Worm (Caenorhabditis elegans) whole organism, mixed stage, embryonic: ENCODE data around the gene cst-1.

Experiments
- bed-3 ChIP-seq: fragments of 200-800 bp; sonication (Bioruptor generic); optimal IDR thresholded peaks from 3 replicates; lab custom pipeline; 2018; ENCODE audit warnings: mild to moderate bottlenecking, missing genetic modification characterization, moderate library complexity, missing compliant biosample characterization
- blmp-1 ChIP-seq: fragments of 150-350 bp; optimal IDR thresholded peaks from 2 replicates; lab custom pipeline; 2014; ENCODE audit warnings: missing biosample characterization, missing genetic modification characterization
- ceh-39 ChIP-seq: fragments of 150-350 bp; optimal IDR thresholded peaks from 2 replicates; lab custom pipeline; 2014; ENCODE audit warnings: missing biosample characterization, missing genetic modification characterization
- ceh-43 ChIP-seq: fragments of 200-800 bp; sonication (Bioruptor generic); optimal IDR thresholded peaks from 2 replicates; lab custom pipeline; 2018; ENCODE audit warnings: mild to moderate bottlenecking, missing genetic modification characterization, moderate library complexity, missing compliant biosample characterization
- ceh-83 ChIP-seq: fragments of 200-800 bp; sonication (Bioruptor generic); optimal IDR thresholded peaks from 2 replicates; lab custom pipeline; 2018; ENCODE audit warnings: mild to moderate bottlenecking, missing genetic modification characterization, missing compliant biosample characterization
- ces-1 ChIP-seq: fragments of 150-350 bp; optimal IDR thresholded peaks from 2 replicates; lab custom pipeline; 2014; ENCODE audit warnings: missing biosample characterization, missing genetic modification reagents, missing genetic modification characterization
- elt-1 ChIP-seq: sonication (generic microtip); optimal IDR thresholded peaks from 2 replicates; lab custom pipeline; 2017; ENCODE audit warnings: missing genetic modification characterization, mild to moderate bottlenecking, missing compliant biosample characterization, antibody characterized with exemption, moderate library complexity, borderline replicate concordance; ENCODE audit not compliant: insufficient read depth
- elt-3 ChIP-seq: fragments of 150-350 bp; optimal IDR thresholded peaks from 2 replicates; lab custom pipeline; 2014; ENCODE audit warnings: missing biosample characterization, missing genetic modification characterization
- flh-1 ChIP-seq: fragments of 200-800 bp; sonication (Bioruptor generic); optimal IDR thresholded peaks from 2 replicates; lab custom pipeline; 2018; ENCODE audit warnings: mild to moderate bottlenecking, missing genetic modification characterization, moderate library complexity, missing compliant biosample characterization
- ham-2 ChIP-seq: fragments of 200-800 bp; sonication (Bioruptor generic); optimal IDR thresholded peaks from 2 replicates; lab custom pipeline; 2018; ENCODE audit warnings: mild to moderate bottlenecking, missing genetic modification characterization, missing compliant biosample characterization
- hlh-1 ChIP-seq: fragments of 150-350 bp; optimal IDR thresholded peaks from 2 replicates; lab custom pipeline; 2014; ENCODE audit warnings: missing biosample characterization, missing genetic modification reagents, missing genetic modification characterization
- lin-13 ChIP-seq: fragments of 150-350 bp; optimal IDR thresholded peaks from 2 replicates; lab custom pipeline; 2014; ENCODE audit warnings: missing biosample characterization, missing genetic modification characterization
- lin-32 ChIP-seq: fragments of 200-800 bp; sonication (Bioruptor generic); optimal IDR thresholded peaks from 2 replicates; lab custom pipeline; 2018; ENCODE audit warnings: mild to moderate bottlenecking, missing genetic modification characterization, missing compliant biosample characterization
- lsy-2 ChIP-seq: fragments of 150-350 bp; optimal IDR thresholded peaks from 2 replicates; lab custom pipeline; 2014; ENCODE audit warnings: missing biosample characterization, missing genetic modification characterization
- mab-5 ChIP-seq: fragments of 150-350 bp; optimal IDR thresholded peaks from 2 replicates; lab custom pipeline; 2014; ENCODE audit warnings: missing biosample characterization, missing genetic modification characterization
- mls-2 ChIP-seq: sonication (generic microtip); optimal IDR thresholded peaks from 2 replicates; lab custom pipeline; 2016; ENCODE audit warnings: mild to moderate bottlenecking, missing genetic modification characterization, moderate library complexity, missing compliant biosample characterization
- nhr-2 ChIP-seq: fragments of 150-350 bp; optimal IDR thresholded peaks from 2 replicates; lab custom pipeline; 2014; ENCODE audit warnings: missing biosample characterization, missing genetic modification characterization
- nhr-237 ChIP-seq: fragments of 150-350 bp; optimal IDR thresholded peaks from 2 replicates; lab custom pipeline; 2014; ENCODE audit warnings: missing biosample characterization, missing genetic modification characterization
- nhr-28 ChIP-seq: fragments of 150-350 bp; optimal IDR thresholded peaks from 2 replicates; lab custom pipeline; 2014; ENCODE audit warnings: missing biosample characterization, missing genetic modification characterization
- nhr-76 ChIP-seq: sonication (generic microtip); optimal IDR thresholded peaks from 2 replicates; lab custom pipeline; 2017; ENCODE audit warnings: missing biosample characterization, missing genetic modification characterization
- pha-4 ChIP-seq: fragments of 150-350 bp; optimal IDR thresholded peaks from 2 replicates; lab custom pipeline; 2018; ENCODE audit warnings: missing biosample characterization, missing genetic modification reagents, missing genetic modification characterization
- sem-2 ChIP-seq: fragments of 200-800 bp; sonication (Bioruptor generic); optimal IDR thresholded peaks from 2 replicates; lab custom pipeline; 2018; ENCODE audit warnings: mild to moderate bottlenecking, missing genetic modification characterization, missing compliant biosample characterization
- sptf-1 ChIP-seq: sonication (generic microtip); optimal IDR thresholded peaks from 2 replicates; lab custom pipeline; 2017; ENCODE audit warnings: mild to moderate bottlenecking, missing genetic modification characterization, moderate library complexity, missing compliant biosample characterization
- tbx-8 ChIP-seq: fragments of 200-800 bp; sonication (Bioruptor generic); optimal IDR thresholded peaks from 2 replicates; lab custom pipeline; 2018; ENCODE audit warnings: mild to moderate bottlenecking, missing genetic modification characterization, moderate library complexity, missing compliant biosample characterization
- unc-120 ChIP-seq: sonication (generic microtip); optimal IDR thresholded peaks from 2 replicates; lab custom pipeline; 2017; ENCODE audit warnings: missing genetic modification characterization, missing compliant biosample characterization; ENCODE audit not compliant: poor library complexity, severe bottlenecking
- unc-39 ChIP-seq: fragments of 150-350 bp; optimal IDR thresholded peaks from 2 replicates; lab custom pipeline; 2014; ENCODE audit warnings: missing biosample characterization, missing genetic modification characterization
- ztf-11 ChIP-seq: fragments of 150-350 bp; optimal IDR thresholded peaks from 2 replicates; lab custom pipeline; 2014; ENCODE audit warnings: missing biosample characterization, missing genetic modification characterization

The cst-1 gene

DNA sequence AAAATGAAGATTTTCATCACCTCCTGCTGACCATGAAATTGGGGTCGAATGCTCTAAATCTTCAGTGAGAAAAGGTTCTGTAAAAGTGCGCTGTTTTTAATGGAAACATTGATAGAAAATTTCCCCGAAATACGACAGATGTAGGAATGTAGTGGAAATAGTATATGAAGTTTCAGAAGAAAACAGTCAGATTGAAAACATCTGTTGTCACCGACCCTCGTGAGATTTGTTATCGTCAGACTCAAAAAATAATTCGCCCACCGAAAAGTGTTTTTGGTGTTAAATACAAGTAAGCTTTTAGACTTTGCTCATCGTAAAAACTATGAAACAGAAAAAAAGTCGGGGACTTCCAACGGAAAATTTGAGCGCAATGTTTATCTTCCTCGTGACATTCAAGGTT is 25.4 kb downstream of the cst-1 start, which contains the start of gene F14H12.8:
TSS of gene F14H12.8 (minus strand) at position 101 of the 400 bp plus-strand sequence.
- TF ChIP-seq nhr-76: no peak

DNA sequence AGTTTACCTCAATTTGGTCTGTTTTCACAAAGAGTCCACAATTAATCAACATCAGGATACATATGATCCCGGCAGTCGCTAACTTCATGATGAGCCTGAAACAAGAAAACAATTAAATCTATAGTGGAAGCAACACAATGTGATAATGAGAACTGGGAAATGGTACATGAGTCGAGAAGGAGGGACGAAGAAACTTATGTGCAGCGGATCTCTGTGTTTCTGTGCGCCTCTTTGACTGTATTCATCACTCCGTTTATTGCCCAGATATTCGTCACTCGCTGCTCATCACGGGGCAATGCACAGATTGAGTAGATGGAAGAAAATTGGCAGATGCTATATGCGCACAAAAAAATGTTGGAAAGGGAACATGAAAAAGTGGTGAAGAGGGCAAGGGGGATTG is 26.8 kb downstream of the cst-1 start, which contains the start of gene R160.3:
TSS of gene R160.3 (minus strand) at position 101 of the 400 bp plus-strand sequence.
- TF ChIP-seq ham-2 (GFP tag; lab: Kevin White, UChicago) (no peak), sptf-1 (tag; lab: Kevin White, UChicago) (no peak), mab-5 (no peak), lin-32 (GFP tag; lab: Kevin White, UChicago) (no peak), ceh-43 (GFP tag; lab: Kevin White, UChicago) (no peak), lsy-2 (tag; lab: Kevin White, UChicago) (no peak), hlh-1 (tag; lab: Kevin White, UChicago) (no peak), ceh-39 (no peak), sem-2 (GFP tag; lab: Kevin White, UChicago) (no peak), bed-3 (no peak), lin-13 (no peak), ztf-11 (no peak), nhr-28 (tag; lab: Kevin White, UChicago) (no peak), blmp-1 (tag; lab: Kevin White, UChicago) (no peak)

DNA sequence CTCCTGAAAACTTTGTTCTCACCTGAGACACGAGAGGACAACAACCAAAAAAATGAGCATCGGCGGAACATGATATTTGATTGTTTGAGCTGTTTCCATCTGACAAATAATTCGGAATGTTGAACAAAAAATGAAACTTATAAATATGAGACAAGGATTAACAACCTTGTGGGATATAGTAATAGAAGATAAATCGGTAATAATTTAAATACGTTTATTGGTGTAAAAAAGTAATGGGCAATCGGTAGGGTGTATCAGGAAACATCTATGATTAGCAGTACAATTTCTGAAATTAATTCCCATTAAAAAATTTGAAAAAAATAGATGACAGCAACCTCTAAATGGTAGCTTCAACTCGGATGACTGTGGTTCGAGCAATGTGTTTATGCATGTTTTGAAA is 28.0 kb downstream of the cst-1 start, which contains the start of gene R160.10:
TSS of gene R160.10 (minus strand) at position 101 of the 400 bp plus-strand sequence.
- TF ChIP-seq bed-3 (no peak), ceh-43 (GFP tag; lab: Kevin White, UChicago) (no peak), unc-120 (tag; lab: Kevin White, UChicago) (no peak), ces-1 (GFP tag; lab: Kevin White, UChicago) (no peak), nhr-28 (tag; lab: Kevin White, UChicago) (no peak), nhr-237 (no peak), ceh-83 (GFP tag; lab: Kevin White, UChicago) (no peak), unc-39 (tag; lab: Kevin White, UChicago) (no peak), blmp-1 (tag; lab: Kevin White, UChicago) (no peak)
- TF ChIP-seq, all 35 proteins: peak for 0

DNA sequence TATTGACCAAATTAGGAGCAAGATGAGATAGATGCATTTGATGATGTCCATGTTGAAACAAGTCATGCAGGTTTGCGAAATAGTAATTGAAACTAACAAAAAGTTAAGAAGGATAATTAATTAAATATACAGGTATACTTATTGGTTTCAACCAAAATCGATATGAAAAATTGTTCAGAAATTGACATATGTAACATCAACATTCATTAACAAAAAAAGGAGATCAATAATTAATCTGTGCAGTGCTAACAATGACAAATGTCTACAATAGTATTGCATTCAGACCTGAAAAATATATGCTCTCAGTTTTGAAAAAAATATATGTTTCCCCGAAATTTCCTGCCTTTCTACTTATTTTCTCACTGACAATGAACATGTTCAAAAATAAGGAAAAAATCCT is 29.4 kb downstream of the cst-1 start, which contains the start of gene R160.4:
TSS of gene R160.4 (minus strand) at position 101 of the 400 bp plus-strand sequence.
- no peak for TF ChIP-seq ztf-11
- no peak for TF ChIP-seq pha-4
- TF ChIP-seq mls-2 (tag; lab: Kevin White, UChicago): no peak
- no peak for TF ChIP-seq lsy-2 (tag; lab: Kevin White, UChicago)
- TF ChIP-seq flh-1 (GFP tag; lab: Kevin White, UChicago): no peak
- no peak for TF ChIP-seq mab-5
- no peak for TF ChIP-seq nhr-2 (tag; lab: Kevin White, UChicago)

DNA sequence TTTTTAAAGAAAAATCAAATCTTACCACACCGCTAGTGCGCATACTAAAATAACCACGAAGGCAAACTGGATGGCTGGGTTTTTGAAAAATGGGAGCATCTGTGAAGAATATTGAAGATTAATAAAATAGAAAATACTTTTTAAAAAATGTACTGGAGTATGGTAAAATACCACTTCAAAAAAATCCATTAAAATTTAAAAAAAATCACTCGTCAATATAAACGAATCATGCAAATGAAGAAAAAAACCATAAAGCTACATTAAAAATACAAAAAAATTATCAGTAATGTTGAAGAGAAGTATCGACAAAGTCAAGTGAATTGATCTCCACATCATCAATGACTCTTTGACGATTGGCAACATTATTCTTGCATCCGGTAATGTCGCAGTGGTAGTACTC is 31.3 kb downstream of the cst-1 start, which contains the start of gene R160.5:
TSS of gene R160.5 (minus strand) at position 101 of the 400 bp plus-strand sequence.
- no peak for TF ChIP-seq ceh-39
- TF ChIP-seq hlh-1 (tag; lab: Kevin White, UChicago): no peak
- TF ChIP-seq sem-2 (GFP tag; lab: Kevin White, UChicago): no peak
- no peak for TF ChIP-seq bed-3
- no peak for TF ChIP-seq elt-1 (tag; lab: Kevin White, UChicago)
- no peak for TF ChIP-seq nhr-28 (tag; lab: Kevin White, UChicago)
- no peak for TF ChIP-seq elt-3 (tag; lab: Kevin White, UChicago)
- TF ChIP-seq tbx-8 (GFP tag; lab: Kevin White, UChicago): no peak

DNA sequence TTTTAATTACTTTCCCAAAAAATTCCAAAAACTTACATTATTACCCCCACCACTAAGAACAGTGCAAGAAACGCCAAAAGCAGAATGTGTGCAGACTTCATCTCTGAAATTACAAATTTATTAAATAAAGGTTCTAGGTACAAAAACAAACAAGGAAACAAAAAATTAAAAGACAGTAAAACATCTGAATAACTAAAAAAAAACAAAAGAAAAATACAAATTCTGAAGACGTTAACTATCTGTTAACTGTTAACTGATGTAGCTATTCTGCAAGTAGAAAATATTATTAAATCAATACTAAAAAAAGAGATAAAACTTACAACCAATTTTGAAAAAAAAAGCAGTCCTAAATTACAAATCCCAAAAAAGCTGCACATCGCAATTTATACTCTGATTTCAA is 32.0 kb downstream of the cst-1 start, which contains the start of gene R160.13:
TSS of gene R160.13 (minus strand) at position 101 of the 400 bp plus-strand sequence.
- TF ChIP-seq pha-4: no peak
- TF ChIP-seq sptf-1 (tag; lab: Kevin White, UChicago): no peak
- TF ChIP-seq unc-39 (tag; lab: Kevin White, UChicago): no peak
- no peak for TF ChIP-seq ham-2 (GFP tag; lab: Kevin White, UChicago)

DNA sequence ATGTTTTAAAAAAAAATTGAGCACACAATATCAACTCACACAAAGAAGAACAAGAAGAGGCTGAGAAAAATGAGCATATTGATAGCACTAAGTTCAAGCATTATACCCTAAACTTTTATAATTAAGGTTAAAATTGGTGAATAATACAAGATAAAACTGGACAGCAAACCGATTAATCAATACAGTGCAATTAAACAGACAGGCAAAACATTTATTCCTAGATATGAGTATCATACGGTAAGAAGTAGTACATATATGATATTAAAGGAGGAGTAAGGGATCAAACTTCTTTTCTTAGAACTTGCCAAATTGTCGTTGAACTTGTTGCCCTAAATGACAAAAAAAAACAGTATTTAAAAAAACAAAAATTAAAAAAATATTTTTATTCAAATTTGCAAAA is 32.6 kb downstream of the cst-1 start, which contains the start of gene R160.14:
TSS of gene R160.14 (minus strand) at position 101 of the 400 bp plus-strand sequence.
- TF ChIP-seq ceh-83 (GFP tag; lab: Kevin White, UChicago) (no peak), unc-39 (tag; lab: Kevin White, UChicago) (no peak), nhr-28 (tag; lab: Kevin White, UChicago) (no peak), sptf-1 (tag; lab: Kevin White, UChicago) (no peak), nhr-76 (no peak), mab-5 (no peak), blmp-1 (tag; lab: Kevin White, UChicago) (no peak), mls-2 (tag; lab: Kevin White, UChicago) (no peak), nhr-237 (no peak), lin-13 (no peak), hlh-1 (tag; lab: Kevin White, UChicago) (no peak), flh-1 (GFP tag; lab: Kevin White, UChicago) (no peak), tbx-8 (GFP tag; lab: Kevin White, UChicago) (no peak), elt-3 (tag; lab: Kevin White, UChicago) (no peak), sem-2 (GFP tag; lab: Kevin White, UChicago) (no peak)
- TF ChIP-seq, all 35 proteins: peak for 0
